Fruit fly (Drosophila melanogaster): ENCODE measurements around the gene Trmt6.
A peak's percentile ranks its signal among the peaks of the same experiment; 100 is the strongest.

Trmt6 gene

DNA sequence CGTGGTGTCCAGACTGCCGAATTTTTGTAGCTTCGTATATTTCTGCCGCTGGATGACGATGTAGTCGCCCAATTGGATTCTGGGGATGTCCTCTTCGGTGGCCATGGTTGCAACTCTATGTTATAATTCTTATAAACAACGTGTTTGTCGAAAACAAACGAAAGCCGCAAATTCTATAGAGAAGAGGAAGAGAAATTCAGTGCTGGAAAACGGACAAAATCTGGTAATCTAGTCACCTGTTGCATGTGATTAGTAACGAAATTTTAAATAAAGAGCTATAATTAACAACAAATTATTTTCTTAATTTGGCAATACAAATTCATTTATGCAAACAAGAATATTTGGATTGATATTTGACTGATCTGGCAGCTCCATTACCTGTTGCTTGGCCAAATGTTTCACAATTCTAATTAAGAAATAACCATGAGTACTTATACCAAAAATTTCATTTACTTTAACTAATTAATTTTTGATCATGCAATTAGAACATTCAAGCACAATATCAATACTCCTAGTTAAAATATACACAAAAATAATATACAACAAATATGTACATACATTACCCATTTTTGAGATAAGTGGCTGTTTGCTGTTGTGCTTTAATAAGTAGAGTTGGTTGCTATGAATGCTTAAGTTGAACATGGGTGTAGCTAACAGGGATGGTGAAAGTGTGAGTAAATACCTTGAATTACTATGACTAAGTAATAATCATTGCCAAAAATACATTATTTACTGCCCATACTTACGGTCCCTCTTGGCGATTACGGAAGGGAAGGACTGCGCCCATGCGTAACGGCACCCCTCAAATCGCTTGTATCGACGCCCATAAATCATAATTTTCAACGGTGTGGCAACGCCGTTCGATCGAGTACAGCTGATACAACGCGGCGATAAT, at the start of gene Trmt6, which contains the start of gene Ent2:
TSS of gene Trmt6 (minus strand) at position 827 of the 895 bp plus-strand sequence.
TSS of gene Ent2 (plus strand) at position 863 of the 895 bp plus-strand sequence.
- TF ChIP-seq noc (tag; optimal IDR thresholded peaks at IDR 0.05) = peak; percentile 95

DNA sequence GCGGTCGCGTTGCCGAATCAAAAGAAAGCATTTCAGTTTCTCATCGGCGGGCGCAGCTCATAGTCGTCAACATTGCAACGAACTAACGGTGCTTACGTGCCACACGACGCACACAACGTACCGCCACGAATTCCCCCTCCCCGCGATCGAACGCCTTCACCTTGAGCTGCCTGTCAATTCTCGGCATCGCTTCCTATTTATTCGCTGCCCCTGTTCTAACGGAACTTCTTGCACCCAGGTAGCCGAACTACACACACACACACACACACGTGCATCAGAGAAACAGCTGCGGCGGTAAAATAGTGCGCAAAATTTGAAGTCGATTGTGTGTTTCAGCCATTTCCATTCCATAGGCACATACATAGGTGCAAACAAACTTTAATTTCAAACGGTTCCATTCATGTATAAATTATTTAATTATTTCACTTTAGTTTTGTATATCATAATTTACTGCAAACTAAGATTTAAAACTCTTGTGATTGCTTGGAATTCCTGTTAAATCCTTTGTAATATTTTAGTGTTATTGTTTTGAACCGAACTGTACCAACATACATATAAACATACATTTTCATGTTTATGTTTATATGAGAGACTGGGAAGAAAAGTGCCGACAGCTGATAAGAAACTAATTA, 49.4 kb upstream of the Trmt6 start:
- no peak for TF ChIP-seq noc (tag; optimal IDR thresholded peaks at IDR 0.05)

DNA sequence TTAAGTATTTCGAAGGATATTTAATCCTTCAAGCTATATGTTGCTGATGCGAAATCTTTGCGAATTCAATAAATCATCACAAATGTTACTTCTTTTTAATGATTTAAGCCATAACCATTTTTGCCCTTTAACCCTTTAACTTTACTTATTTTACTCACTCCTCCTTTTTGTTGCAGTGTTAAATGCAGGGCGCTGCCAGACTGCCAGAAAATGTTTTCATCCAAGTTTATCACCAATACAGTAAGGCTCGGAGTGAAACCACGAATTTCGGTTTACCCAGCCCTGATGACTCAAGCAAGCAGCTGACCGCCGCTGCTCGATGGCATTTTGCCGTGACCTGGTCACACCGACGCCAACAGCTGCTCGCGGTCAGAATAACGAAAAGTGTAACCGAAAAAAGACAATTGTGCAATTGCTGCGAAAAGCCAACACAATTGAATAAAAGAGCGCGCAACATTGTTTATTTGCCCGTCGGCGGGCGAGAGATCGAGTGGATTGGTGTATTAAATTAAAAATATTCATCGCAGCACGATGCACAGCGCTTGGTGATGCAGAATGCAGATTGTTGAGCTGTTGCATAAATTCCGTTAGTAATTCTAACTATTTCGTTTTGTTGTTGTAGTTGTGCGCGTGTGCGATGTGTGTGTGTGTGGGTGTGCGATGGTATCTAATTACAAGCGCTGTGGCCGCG, 48.7 kb upstream of the Trmt6 start, which contains the start of gene CG11050:
TSS of gene CG11050 (plus strand) at position 329 of the 691 bp plus-strand sequence.
- peak; percentile 16 for TF ChIP-seq noc (tag; optimal IDR thresholded peaks at IDR 0.05)

DNA sequence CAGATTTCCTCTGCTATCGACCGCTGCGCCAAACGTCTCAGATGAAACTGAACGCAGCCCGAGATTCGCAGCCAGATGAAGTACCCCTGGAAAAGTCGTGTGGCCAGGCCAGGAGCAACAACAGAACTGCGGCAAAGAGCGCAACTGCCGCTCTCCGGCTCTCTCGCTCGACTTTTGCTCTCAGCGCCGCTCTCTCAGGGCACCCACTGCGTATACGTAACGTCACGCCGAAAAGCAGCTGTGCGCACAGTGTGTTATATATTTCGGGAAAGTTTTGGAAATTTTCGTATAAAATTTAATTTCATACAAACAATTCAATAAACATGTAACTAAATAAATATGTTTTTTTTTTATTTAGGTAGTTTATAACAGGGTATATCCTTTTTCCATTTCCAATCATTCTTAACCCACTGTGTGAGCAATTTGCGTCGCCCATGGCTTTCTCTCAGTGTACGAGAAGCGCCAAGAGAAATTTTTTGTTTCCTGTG, 39.0 kb upstream of the Trmt6 start, which contains the start of gene Dpp10:
TSS of gene Dpp10 (minus strand) at position 51 of the 488 bp plus-strand sequence.
- peak; percentile 70 for TF ChIP-seq noc (tag; optimal IDR thresholded peaks at IDR 0.05)

DNA sequence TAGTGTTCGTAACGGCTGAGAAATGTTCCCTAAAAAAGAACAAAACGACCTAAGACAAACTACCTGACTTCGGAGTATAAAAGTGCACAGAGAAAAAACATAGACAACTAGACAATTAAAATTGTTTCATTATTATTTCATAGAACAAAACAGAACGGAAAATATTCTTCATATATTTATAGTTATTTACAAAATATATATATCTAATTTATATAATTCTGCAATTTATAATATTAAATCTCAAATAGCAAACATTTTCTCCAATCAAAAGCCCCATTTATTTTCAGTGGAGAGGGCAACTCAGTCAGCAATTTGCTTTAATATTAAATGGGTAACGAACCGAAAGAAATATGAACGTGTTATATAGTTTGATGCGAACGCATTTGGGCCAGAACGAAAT, 32.9 kb upstream of the Trmt6 start:
- no peak for TF ChIP-seq noc (tag; optimal IDR thresholded peaks at IDR 0.05)

DNA sequence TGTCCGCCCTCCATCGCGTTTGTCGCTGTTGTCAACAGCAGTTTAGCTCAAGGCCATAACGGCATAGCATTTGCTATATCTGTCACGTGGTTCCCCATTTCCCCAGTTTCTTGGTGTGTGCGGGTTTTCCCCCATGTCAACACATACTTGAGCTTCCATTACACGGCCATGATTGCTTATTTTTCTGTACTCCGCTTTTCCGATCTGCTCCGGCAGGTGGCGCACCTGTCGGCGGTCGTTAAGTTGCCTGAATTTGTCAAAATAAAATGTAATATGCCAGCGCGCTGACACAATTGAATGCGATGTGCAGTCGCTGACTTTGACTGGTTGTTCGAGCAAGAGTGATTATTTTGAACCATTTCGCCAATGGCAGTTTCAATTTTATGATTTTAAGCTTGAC, 22.3 kb upstream of the Trmt6 start:
- TF ChIP-seq noc (tag; optimal IDR thresholded peaks at IDR 0.05) = no peak

DNA sequence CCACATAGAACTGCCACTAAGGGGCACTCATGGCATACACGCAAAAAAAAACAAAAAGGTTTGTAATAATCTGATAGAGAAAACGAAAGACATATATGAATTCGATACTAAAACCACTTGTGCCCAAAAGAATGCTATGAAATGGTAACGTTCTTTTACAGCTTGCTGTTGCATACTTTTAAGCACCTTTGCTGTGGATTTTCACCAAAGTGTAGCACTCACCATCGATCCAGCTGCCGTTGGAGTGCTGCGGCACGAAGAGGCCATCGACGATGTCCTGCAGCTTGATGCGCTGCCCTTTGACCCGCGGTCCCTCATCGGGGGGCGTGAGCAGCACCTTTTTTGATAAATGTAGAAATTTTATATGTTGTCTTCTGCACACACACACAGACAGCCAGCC, 17.0 kb upstream of the Trmt6 start:
- TF ChIP-seq noc (tag; optimal IDR thresholded peaks at IDR 0.05) = no peak

DNA sequence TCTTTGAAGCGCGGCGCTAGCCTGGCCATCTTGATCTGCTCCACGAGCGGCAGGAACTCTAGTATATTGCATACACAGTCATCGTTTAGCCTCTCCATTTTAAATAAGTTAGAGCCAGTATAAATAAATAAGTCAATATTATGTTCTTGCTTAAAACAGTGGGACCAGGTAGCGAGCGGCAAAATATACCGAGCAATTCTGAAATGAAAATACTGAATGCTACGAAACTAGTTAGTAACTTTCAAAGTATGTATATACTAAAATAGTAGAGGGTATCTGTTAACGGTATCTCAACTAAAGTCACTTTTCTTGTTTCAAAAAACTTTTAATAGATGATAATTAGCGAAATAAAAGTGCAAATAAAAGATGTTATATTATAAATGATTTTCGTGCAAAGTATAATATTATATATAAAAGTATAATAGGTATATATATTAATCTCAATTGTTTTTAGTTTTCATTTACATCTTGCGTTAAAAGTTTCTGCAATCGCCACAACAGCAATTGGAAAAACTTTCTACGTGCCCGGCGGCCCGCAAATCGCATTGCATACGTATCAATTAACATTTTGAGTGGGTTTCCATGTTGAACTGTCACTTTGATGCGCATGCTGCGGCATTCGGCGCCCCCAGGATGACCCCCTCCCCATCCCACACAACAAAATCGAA, 4.1 kb upstream of the Trmt6 start, which contains the start of gene CG13766:
TSS of gene CG13766 (minus strand) at position 162 of the 668 bp plus-strand sequence.
- no peak for TF ChIP-seq noc (tag; optimal IDR thresholded peaks at IDR 0.05)

DNA sequence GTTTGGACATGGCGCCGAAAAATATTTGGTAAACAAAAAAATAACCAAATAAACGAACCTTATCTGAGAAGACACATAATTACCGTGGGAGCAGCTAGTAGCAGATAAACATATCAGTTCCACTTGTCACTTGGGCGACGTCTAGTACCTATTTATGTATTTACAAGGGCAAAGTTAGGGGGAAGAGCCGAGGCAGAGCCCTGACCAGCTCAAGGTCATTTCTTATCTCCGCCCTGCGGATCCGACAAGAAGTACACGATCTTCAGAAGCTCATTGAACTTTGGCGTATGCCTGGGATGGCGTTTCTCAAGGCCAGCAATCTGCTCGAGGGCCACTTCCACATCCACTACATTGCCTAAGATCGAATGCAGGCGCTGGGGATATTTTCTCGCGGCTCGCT, 2.9 kb upstream of the Trmt6 start:
- TF ChIP-seq noc (tag; optimal IDR thresholded peaks at IDR 0.05) = peak; percentile 32

DNA sequence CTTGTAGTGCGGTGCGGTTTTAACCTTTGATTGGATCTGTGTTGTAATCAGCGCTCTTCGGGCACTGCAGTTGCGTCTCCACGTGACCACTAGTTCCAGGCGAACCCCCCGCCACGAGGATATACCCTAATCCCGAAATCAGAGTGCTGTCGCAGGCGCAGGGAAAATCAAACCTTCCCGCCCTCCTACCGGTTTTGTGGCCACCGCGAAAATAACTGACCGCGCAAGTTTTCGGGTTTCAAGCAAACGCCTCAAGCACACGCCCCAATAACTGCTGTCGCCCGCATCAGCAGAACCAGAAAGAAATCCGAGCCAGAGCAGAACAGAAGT, 234 bp upstream of the Trmt6 start:
- TF ChIP-seq noc (tag; optimal IDR thresholded peaks at IDR 0.05) = no peak

DNA sequence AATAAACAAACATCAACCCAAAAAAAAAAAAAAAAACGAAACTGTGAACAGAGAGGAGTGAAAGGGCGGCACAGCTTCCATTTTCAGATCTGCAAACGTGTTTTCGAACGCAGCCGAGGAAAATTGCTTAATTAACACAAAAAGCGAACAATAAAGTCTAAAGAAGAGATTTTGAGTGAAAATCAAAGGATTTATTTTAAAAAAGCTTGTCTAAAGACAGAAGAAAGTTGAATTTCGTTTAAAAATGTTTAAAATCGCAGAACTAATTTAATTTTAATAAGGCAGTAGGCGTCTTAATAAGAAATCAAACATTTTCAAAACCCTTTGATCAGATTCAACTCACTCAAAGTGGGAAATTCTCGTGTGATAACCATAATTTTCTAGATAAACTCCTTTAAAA, 3.0 kb downstream of the Trmt6 start, which contains the start of gene COX5BL:
TSS of gene COX5BL (plus strand) at position 301 of the 400 bp plus-strand sequence.
- no peak for TF ChIP-seq noc (tag; optimal IDR thresholded peaks at IDR 0.05)

DNA sequence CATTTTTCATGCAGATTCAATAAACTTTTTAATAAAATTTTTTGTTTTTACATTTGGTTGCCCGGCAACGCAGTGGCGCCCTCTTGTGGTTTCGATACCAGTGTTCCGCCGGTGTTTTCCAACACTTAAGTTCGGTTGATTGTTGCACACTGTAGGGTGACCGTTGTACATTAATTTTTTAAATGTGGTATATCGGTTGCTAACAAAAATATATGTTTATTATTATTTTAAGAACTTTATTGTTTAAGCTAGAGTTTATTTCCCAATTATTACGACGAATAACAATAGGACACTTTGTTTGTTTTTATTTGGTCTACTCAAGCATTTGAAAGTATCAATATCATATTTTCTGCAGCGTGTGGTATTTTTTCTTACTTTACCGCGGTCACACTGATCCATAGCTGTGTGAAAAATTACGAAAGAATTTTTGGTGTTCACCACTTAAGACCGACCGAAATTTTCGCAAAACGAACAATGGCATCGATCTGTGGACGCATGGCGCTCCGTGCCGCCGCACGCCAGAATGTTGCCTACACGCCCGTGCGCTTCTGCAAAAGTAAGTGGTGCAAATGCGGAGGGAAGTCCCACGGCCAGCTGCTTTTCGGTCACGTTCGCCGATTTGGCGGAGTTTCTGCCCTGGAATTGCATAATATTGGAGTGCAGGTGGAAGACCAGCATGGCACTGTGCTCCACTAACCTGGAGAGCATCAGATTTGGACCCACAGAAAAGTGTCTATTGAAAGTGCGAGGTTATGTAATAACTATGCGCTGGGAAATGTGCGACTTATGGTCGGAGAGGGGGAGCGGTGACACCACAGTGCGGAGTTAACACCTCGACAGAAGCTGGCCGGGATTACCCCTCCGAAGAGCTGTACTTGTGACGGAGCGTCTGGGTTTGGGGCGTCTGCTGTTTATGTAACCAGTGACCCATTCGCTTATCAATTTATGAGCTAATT, 4.4 kb downstream of the Trmt6 start, which contains the start of the genes IFT52 and COX5B:
TSS of gene IFT52 (minus strand) at position 74 of the 956 bp plus-strand sequence.
TSS of gene COX5B (plus strand) at position 372 of the 956 bp plus-strand sequence.
- TF ChIP-seq noc (tag; optimal IDR thresholded peaks at IDR 0.05) = no peak

DNA sequence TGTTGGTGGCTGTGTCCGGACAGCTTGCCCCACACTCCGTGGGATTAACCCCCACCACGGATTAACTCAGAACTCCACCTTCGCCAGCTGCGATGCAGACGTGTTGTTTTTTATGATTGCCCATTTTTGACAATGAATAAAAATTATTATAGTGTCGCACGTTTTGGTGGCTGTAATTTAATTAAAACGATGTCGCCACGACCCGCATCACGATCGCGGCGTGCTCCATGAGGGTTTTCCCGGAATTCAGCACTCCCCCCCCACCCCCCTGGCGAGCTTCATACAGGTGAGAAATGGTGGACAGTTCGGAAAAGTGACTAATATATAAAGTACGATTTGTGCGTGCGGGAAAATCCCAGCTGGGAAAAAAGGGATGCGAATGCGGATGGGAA, 8.3 kb downstream of the Trmt6 start:
- TF ChIP-seq noc (tag; optimal IDR thresholded peaks at IDR 0.05) = no peak
